Fruit fly (Drosophila melanogaster) whole organism, embryonic: ENCODE results near the gene CG46427.

Source experiments
- Atf6 ChIP-seq: fragments of 200-800 bp; sonication (Bioruptor generic); IDR thresholded peaks from 2 replicates; pipeline ENCODE4 v1.3.6; 2022; ENCODE audit warnings: missing biosample characterization, missing genetic modification characterization
- CG10267 ChIP-seq: fragments of 200-800 bp; sonication (Bioruptor generic); optimal IDR thresholded peaks from 2 replicates; lab custom pipeline; 2018; ENCODE audit warnings: missing biosample characterization, mild to moderate bottlenecking, missing genetic modification characterization, moderate library complexity
- CG12391 ChIP-seq: fragments of 200-800 bp; sonication (Bioruptor generic); optimal IDR thresholded peaks from 3 replicates; lab custom pipeline; 2018; ENCODE audit warnings: missing biosample characterization, mild to moderate bottlenecking, missing genetic modification characterization, moderate library complexity
- CG13424 ChIP-seq: fragments of 200-800 bp; sonication (Bioruptor generic); optimal IDR thresholded peaks from 2 replicates; lab custom pipeline; 2019; ENCODE audit warnings: missing biosample characterization, mild to moderate bottlenecking, missing genetic modification characterization, moderate library complexity
- CG14441 ChIP-seq: fragments of 200-800 bp; sonication (Bioruptor generic); IDR thresholded peaks from 2 replicates; pipeline ENCODE4 v1.3.6; 2022; ENCODE audit warnings: missing biosample characterization, missing genetic modification characterization
- CG14667 ChIP-seq: fragments of 200-800 bp; sonication (Bioruptor generic); IDR thresholded peaks from 2 replicates; pipeline ENCODE4 v1.3.6; 2022; ENCODE audit warnings: missing biosample characterization, missing genetic modification characterization
- CG14710 ChIP-seq: fragments of 200-800 bp; sonication (Bioruptor generic); optimal IDR thresholded peaks from 3 replicates; lab custom pipeline; 2019; ENCODE audit warnings: missing biosample characterization, mild to moderate bottlenecking, missing genetic modification characterization, moderate library complexity
- CG14965 ChIP-seq: fragments of 200-800 bp; sonication (Bioruptor generic); optimal IDR thresholded peaks from 2 replicates; lab custom pipeline; 2016; ENCODE audit warnings: missing biosample characterization, missing genetic modification characterization, borderline replicate concordance
- CG16863 ChIP-seq: fragments of 200-800 bp; sonication (Bioruptor generic); optimal IDR thresholded peaks from 3 replicates; lab custom pipeline; 2016; ENCODE audit warnings: missing biosample characterization, missing genetic modification characterization
- CG17612 ChIP-seq: fragments of 200-800 bp; sonication (Bioruptor generic); IDR thresholded peaks from 2 replicates; pipeline ENCODE4 v1.3.6; 2022; ENCODE audit warnings: missing biosample characterization, missing genetic modification characterization
- CG18011 ChIP-seq: fragments of 200-800 bp; sonication (Bioruptor generic); optimal IDR thresholded peaks from 2 replicates; lab custom pipeline; 2017; ENCODE audit warnings: missing biosample characterization, missing genetic modification characterization, mild to moderate bottlenecking, moderate library complexity, missing genotype
- CG18262 ChIP-seq: fragments of 200-800 bp; optimal IDR thresholded peaks from 3 replicates; lab custom pipeline; 2019; ENCODE audit warnings: missing biosample characterization, mild to moderate bottlenecking, missing genetic modification characterization, moderate library complexity
- CG18619 ChIP-seq: fragments of 200-800 bp; sonication (Bioruptor generic); optimal IDR thresholded peaks from 3 replicates; lab custom pipeline; 2017; ENCODE audit warnings: missing biosample characterization, mild to moderate bottlenecking, missing genetic modification characterization
- CG2129 ChIP-seq: fragments of 200-800 bp; sonication (Bioruptor generic); IDR thresholded peaks from 2 replicates; pipeline ENCODE4 v1.3.6; 2022; ENCODE audit warnings: missing biosample characterization, missing genetic modification characterization; ENCODE audit not compliant: partially characterized antibody
- CG31388 ChIP-seq: fragments of 200-800 bp; sonication (Bioruptor generic); optimal IDR thresholded peaks from 2 replicates; lab custom pipeline; 2016; ENCODE audit warnings: missing biosample characterization, missing genetic modification characterization
- CG32767 ChIP-seq: fragments of 200-800 bp; sonication (Bioruptor generic); IDR thresholded peaks from 2 replicates; pipeline ENCODE4 v1.3.6; 2022; ENCODE audit warnings: missing biosample characterization, missing genetic modification characterization
- CG34224 ChIP-seq: fragments of 200-800 bp; sonication (Bioruptor generic); IDR thresholded peaks from 3 replicates; pipeline ENCODE4 v1.3.6; 2022; ENCODE audit warnings: missing biosample characterization, missing genetic modification characterization; ENCODE audit not compliant: partially characterized antibody
- CG3847 ChIP-seq: fragments of 200-800 bp; sonication (Bioruptor generic); IDR thresholded peaks from 2 replicates; pipeline ENCODE4 v1.3.6; 2022; ENCODE audit warnings: missing biosample characterization, missing genetic modification characterization
- CG9876 ChIP-seq: fragments of 200-800 bp; sonication (Bioruptor generic); optimal IDR thresholded peaks from 2 replicates; lab custom pipeline; 2016; ENCODE audit warnings: missing biosample characterization, missing genetic modification characterization
- Dip3 ChIP-seq: fragments of 200-800 bp; sonication (Bioruptor generic); optimal IDR thresholded peaks from 3 replicates; lab custom pipeline; 2016; ENCODE audit warnings: missing biosample characterization, missing genetic modification characterization
- HmgD ChIP-seq: fragments of 200-800 bp; sonication (Bioruptor generic); optimal IDR thresholded peaks from 3 replicates; lab custom pipeline; 2016; ENCODE audit warnings: missing biosample characterization, missing genetic modification characterization
- Jarid2 ChIP-seq: fragments of 200-800 bp; sonication (Bioruptor generic); optimal IDR thresholded peaks from 3 replicates; lab custom pipeline; 2017; ENCODE audit warnings: mild to moderate bottlenecking, missing biosample characterization, missing genetic modification reagents, missing genetic modification characterization
- Mad ChIP-seq: fragments of 200-800 bp; sonication (Bioruptor generic); optimal IDR thresholded peaks from 2 replicates; lab custom pipeline; 2016; ENCODE audit warnings: missing biosample characterization, missing genetic modification characterization
- Max ChIP-seq: fragments of 200-800 bp; sonication (Bioruptor generic); optimal IDR thresholded peaks from 2 replicates; lab custom pipeline; 2016; ENCODE audit warnings: missing biosample characterization, mild to moderate bottlenecking, missing genetic modification characterization
- Mes4 ChIP-seq: fragments of 200-800 bp; sonication (Bioruptor generic); optimal IDR thresholded peaks from 2 replicates; lab custom pipeline; 2016; ENCODE audit warnings: missing biosample characterization, missing genetic modification characterization
- NFAT ChIP-seq: fragments of 200-800 bp; sonication (Bioruptor generic); IDR thresholded peaks from 2 replicates; pipeline ENCODE4 v1.3.6; 2022; ENCODE audit warnings: missing biosample characterization, missing genetic modification characterization
- Poxn ChIP-seq: fragments of 200-800 bp; sonication (Bioruptor generic); IDR thresholded peaks from 2 replicates; pipeline ENCODE4 v1.3.6; 2022; ENCODE audit warnings: missing biosample characterization, missing genetic modification characterization
- Sox100B ChIP-seq: fragments of 200-800 bp; sonication (Bioruptor generic); optimal IDR thresholded peaks from 3 replicates; lab custom pipeline; 2018; ENCODE audit warnings: missing biosample characterization, mild to moderate bottlenecking, missing genetic modification characterization
- Spps ChIP-seq: fragments of 200-800 bp; sonication (Bioruptor generic); optimal IDR thresholded peaks from 2 replicates; lab custom pipeline; 2018; ENCODE audit warnings: missing biosample characterization, mild to moderate bottlenecking, missing genetic modification characterization
- YL-1 ChIP-seq: fragments of 200-800 bp; sonication (Bioruptor generic); optimal IDR thresholded peaks from 3 replicates; lab custom pipeline; 2017; ENCODE audit warnings: missing biosample characterization, mild to moderate bottlenecking, missing genetic modification characterization
- az2 ChIP-seq: fragments of 200-800 bp; sonication (Bioruptor generic); optimal IDR thresholded peaks from 3 replicates; lab custom pipeline; 2016; ENCODE audit warnings: missing biosample characterization, missing genetic modification characterization
- crol ChIP-seq: fragments of 200-800 bp; sonication (Bioruptor generic); IDR thresholded peaks from 2 replicates; pipeline ENCODE4 v1.3.6; 2022; ENCODE audit warnings: missing biosample characterization, missing genetic modification characterization
- dati ChIP-seq: fragments of 200-800 bp; sonication (Bioruptor generic); IDR thresholded peaks from 2 replicates; pipeline ENCODE4 v1.3.6; 2022; ENCODE audit warnings: missing biosample characterization, missing genetic modification characterization
- dm ChIP-seq: fragments of 200-800 bp; sonication (Bioruptor generic); optimal IDR thresholded peaks from 3 replicates; lab custom pipeline; 2016; ENCODE audit warnings: missing biosample characterization, missing genetic modification characterization
- gfzf ChIP-seq: fragments of 200-800 bp; sonication (Bioruptor generic); optimal IDR thresholded peaks from 2 replicates; lab custom pipeline; 2016; ENCODE audit warnings: missing biosample characterization, mild to moderate bottlenecking, missing genetic modification characterization, moderate library complexity
- hbn ChIP-seq: fragments of 200-800 bp; sonication (Bioruptor generic); IDR thresholded peaks from 2 replicates; pipeline ENCODE4 v1.3.6; 2022; ENCODE audit warnings: missing biosample characterization, missing genetic modification characterization; ENCODE audit not compliant: partially characterized antibody
- klu ChIP-seq: fragments of 200-800 bp; sonication (Bioruptor generic); IDR thresholded peaks from 2 replicates; pipeline ENCODE4 v1.3.6; 2022; ENCODE audit warnings: missing biosample characterization, missing genetic modification characterization
- lmd ChIP-seq: fragments of 200-800 bp; sonication (Bioruptor generic); IDR thresholded peaks from 2 replicates; pipeline ENCODE4 v1.3.6; 2022; ENCODE audit warnings: missing biosample characterization, missing genetic modification characterization
- onecut ChIP-seq: fragments of 200-800 bp; sonication (Bioruptor generic); IDR thresholded peaks from 2 replicates; pipeline ENCODE4 v1.3.6; 2022; ENCODE audit warnings: missing biosample characterization, missing genetic modification characterization
- pan ChIP-seq, 4 experiments: fragments of >200 bp in 3 of 4; fragments of 200-800 bp in 1 of 4; sonication (Bioruptor generic) in 1 of 4; optimal IDR thresholded peaks in 3 of 4; IDR thresholded peaks in 1 of 4; 2 replicates each; pipeline versions ENCODE4 v1.3.6 to Lab custom; 2017 to 2022; ENCODE audit warnings: missing biosample characterization in 2 of 4, missing genetic modification characterization in 2 of 4, mixed read lengths in 1 of 4
- peb ChIP-seq: fragments of 200-800 bp; sonication (Bioruptor generic); IDR thresholded peaks from 2 replicates; pipeline ENCODE4 v1.3.6; 2022; ENCODE audit warnings: missing biosample characterization, missing genetic modification characterization
- pros ChIP-seq: fragments of 200-800 bp; sonication (Bioruptor generic); optimal IDR thresholded peaks from 3 replicates; lab custom pipeline; 2019; ENCODE audit warnings: missing biosample characterization, mild to moderate bottlenecking, missing genetic modification characterization, moderate library complexity
- ranshi ChIP-seq: fragments of 200-800 bp; sonication (Bioruptor generic); IDR thresholded peaks from 2 replicates; pipeline ENCODE4 v1.3.6; 2022; ENCODE audit warnings: missing biosample characterization, missing genetic modification characterization
- sd ChIP-seq: fragments of 200-800 bp; sonication (Bioruptor generic); optimal IDR thresholded peaks from 3 replicates; lab custom pipeline; 2018; ENCODE audit warnings: missing biosample characterization, mild to moderate bottlenecking, missing genetic modification characterization, moderate library complexity
- sr ChIP-seq: fragments of 200-800 bp; sonication (Bioruptor generic); IDR thresholded peaks from 3 replicates; pipeline ENCODE4 v1.3.6; 2022; ENCODE audit warnings: missing biosample characterization, missing genetic modification characterization
- toy ChIP-seq: fragments of 200-800 bp; sonication (Bioruptor generic); IDR thresholded peaks from 2 replicates; pipeline ENCODE4 v1.3.6; 2022; ENCODE audit warnings: missing biosample characterization, missing genetic modification characterization
- trem ChIP-seq: fragments of 200-800 bp; optimal IDR thresholded peaks from 3 replicates; lab custom pipeline; 2019; ENCODE audit warnings: missing biosample characterization, mild to moderate bottlenecking, missing genetic modification characterization, moderate library complexity
- twi ChIP-seq: fragments of 200-800 bp; optimal IDR thresholded peaks from 2 replicates; lab custom pipeline; 2019; ENCODE audit warnings: missing biosample characterization, mild to moderate bottlenecking, missing genetic modification characterization, moderate library complexity
- usp ChIP-seq: fragments of >200 bp; optimal IDR thresholded peaks from 2 replicates; lab custom pipeline; 2017; ENCODE audit warnings: missing biosample characterization, missing genetic modification characterization
- vfl ChIP-seq: fragments of 200-800 bp; sonication (Bioruptor generic); optimal IDR thresholded peaks from 2 replicates; lab custom pipeline; 2016; ENCODE audit warnings: missing biosample characterization, missing genetic modification characterization

CG46427 gene

dm6 chr3R:12413274-12413958, 25.5 kb downstream of the CG46427 start, which contains the start of the genes Dip-C and pps (continued):
- TF ChIP-seq Spps (tag; lab: Kevin White, UChicago) (no peak), Dip3 (GFP tag; lab: Kevin White, UChicago) (no peak), pros (no peak), CG14667 (GFP tag; lab: Robert Waterston, UW) (no peak), dm (no peak), Max (GFP tag; lab: Kevin White, UChicago) (no peak), Sox100B (no peak), CG14441 (GFP tag; lab: Robert Waterston, UW) (no peak), CG12391 (tag; lab: Kevin White, UChicago) (peak; percentile 52), sr (GFP tag; lab: Robert Waterston, UW) (no peak), CG31388 (GFP tag; lab: Kevin White, UChicago) (no peak), trem (tag; lab: Kevin White, UChicago) (peak; percentile 57), Jarid2 (GFP tag; lab: Kevin White, UChicago) (no peak), YL-1 (GFP tag; lab: Kevin White, UChicago) (peak; percentile 84), usp (GFP tag; lab: Kevin White, UChicago) (no peak), twi (tag; lab: Kevin White, UChicago) (no peak), CG2129 (GFP tag; lab: Robert Waterston, UW) (peak; percentile 40; the same call in 1 of the 2 replicates), vfl (GFP tag; lab: Kevin White, UChicago) (no peak), CG10267 (tag; lab: Kevin White, UChicago) (no peak), pan (optimal IDR thresholded peaks at IDR 0.05; lab: Kevin White, UChicago) (no peak), pan (GFP tag; optimal IDR thresholded peaks at IDR 0.05 in 1 of 2, IDR thresholded peaks at IDR 0.05 in 1 of 2) (peak in 1 of 2 experiments; percentile 9), ranshi (no peak), hbn (GFP tag; lab: Robert Waterston, UW) (peak; percentile 73), HmgD (GFP tag; lab: Kevin White, UChicago) (no peak), sd (tag; lab: Kevin White, UChicago) (no peak), CG9876 (GFP tag; lab: Kevin White, UChicago) (no peak), lmd (GFP tag; lab: Robert Waterston, UW) (no peak), klu (GFP tag; lab: Robert Waterston, UW) (no peak), peb (GFP tag; lab: Robert Waterston, UW) (no peak), CG32767 (GFP tag; lab: Robert Waterston, UW) (no peak), CG16863 (GFP tag; lab: Kevin White, UChicago) (no peak), CG13424 (tag; lab: Kevin White, UChicago) (no peak), CG18011 (GFP tag; lab: Kevin White, UChicago) (no peak), NFAT (GFP tag; lab: Robert Waterston, UW) (no peak), Atf6 (no peak), toy (GFP tag; lab: Robert Waterston, UW) (no peak), Mes4 (no peak), az2 (no peak), onecut (GFP tag; lab: Robert Waterston, UW) (no peak), CG14965 (GFP tag; lab: Kevin White, UChicago) (no peak), CG18262 (tag; lab: Kevin White, UChicago) (no peak), gfzf (GFP tag; lab: Kevin White, UChicago) (peak; percentile 80), CG17612 (no peak), Mad (GFP tag; lab: Kevin White, UChicago) (no peak), CG3847 (GFP tag; lab: Robert Waterston, UW) (no peak), CG18619 (no peak), dati (GFP tag; lab: Robert Waterston, UW) (no peak), CG34224 (GFP tag; lab: Robert Waterston, UW) (peak; percentile 70), Poxn (no peak), crol (no peak), CG14710 (tag; lab: Kevin White, UChicago) (peak; percentile 58)
